Fruit fly (Drosophila melanogaster) whole organism, prepupa: Measurements from ENCODE around the gene CG13855.

Experiments used
- Blimp-1 ChIP-seq: fragments of 200-800 bp; sonication (Bioruptor generic); optimal IDR thresholded peaks from 3 replicates; lab custom pipeline; 2017; ENCODE audit warnings: missing biosample characterization, missing genetic modification characterization, mild to moderate bottlenecking, moderate library complexity, missing genetic modification reagents
- CG10631 ChIP-seq: fragments of 200-800 bp; sonication (Bioruptor generic); optimal IDR thresholded peaks from 2 replicates; lab custom pipeline; 2016; ENCODE audit warnings: missing biosample characterization, missing genetic modification characterization
- CG10669 ChIP-seq: fragments of 200-800 bp; sonication (Bioruptor generic); optimal IDR thresholded peaks from 3 replicates; lab custom pipeline; 2018; ENCODE audit warnings: missing biosample characterization, mild to moderate bottlenecking, missing genetic modification characterization, moderate library complexity
- CG11294 ChIP-seq: fragments of 200-800 bp; sonication (Bioruptor generic); IDR thresholded peaks from 2 replicates; pipeline ENCODE4 v1.3.6; 2022; ENCODE audit warnings: missing biosample characterization, missing genetic modification characterization
- CG11762 ChIP-seq: fragments of 200-800 bp; sonication (Bioruptor generic); optimal IDR thresholded peaks from 3 replicates; lab custom pipeline; 2016; ENCODE audit warnings: missing biosample characterization, missing genetic modification characterization; ENCODE audit not compliant: insufficient read depth
- CG11902 ChIP-seq: fragments of 200-800 bp; sonication (Bioruptor generic); optimal IDR thresholded peaks from 3 replicates; lab custom pipeline; 2016; ENCODE audit warnings: missing biosample characterization, missing genetic modification characterization
- CG15336 ChIP-seq: fragments of 200-800 bp; sonication (Bioruptor generic); IDR thresholded peaks from 2 replicates; pipeline ENCODE4 v1.3.6; 2022; ENCODE audit warnings: missing biosample characterization, missing genetic modification characterization
- CG1621 ChIP-seq: fragments of 200-800 bp; sonication (Bioruptor generic); optimal IDR thresholded peaks from 3 replicates; lab custom pipeline; 2018; ENCODE audit warnings: missing biosample characterization, mild to moderate bottlenecking, missing genetic modification characterization
- CG31627 ChIP-seq: fragments of 200-800 bp; sonication (Bioruptor generic); optimal IDR thresholded peaks from 3 replicates; lab custom pipeline; 2016; ENCODE audit warnings: missing biosample characterization, missing genetic modification characterization
- CG32006 ChIP-seq: fragments of 200-800 bp; sonication (Bioruptor generic); optimal IDR thresholded peaks from 3 replicates; lab custom pipeline; 2017; ENCODE audit warnings: missing biosample characterization, mild to moderate bottlenecking, missing genetic modification characterization
- CG34406 ChIP-seq: fragments of 200-800 bp; sonication (Bioruptor generic); optimal IDR thresholded peaks from 3 replicates; lab custom pipeline; 2016; ENCODE audit warnings: missing biosample characterization, missing genetic modification characterization
- CG4318 ChIP-seq: fragments of 200-800 bp; sonication (Bioruptor generic); optimal IDR thresholded peaks from 3 replicates; lab custom pipeline; 2017; ENCODE audit warnings: missing biosample characterization, mild to moderate bottlenecking, missing genetic modification characterization
- CG6163 ChIP-seq: fragments of 200-800 bp; sonication (Bioruptor generic); IDR thresholded peaks from 3 replicates; pipeline ENCODE4 v1.3.6; 2022; ENCODE audit warnings: missing biosample characterization, missing genetic modification characterization
- CG6276 ChIP-seq: fragments of 200-800 bp; sonication (Bioruptor generic); optimal IDR thresholded peaks from 2 replicates; lab custom pipeline; 2017; ENCODE audit warnings: missing biosample characterization, mild to moderate bottlenecking, missing genetic modification characterization
- CG6792 ChIP-seq: fragments of 200-800 bp; sonication (Bioruptor generic); optimal IDR thresholded peaks from 3 replicates; lab custom pipeline; 2016; ENCODE audit warnings: missing biosample characterization, missing genetic modification characterization
- CG8632 ChIP-seq: fragments of 200-800 bp; sonication (Bioruptor generic); optimal IDR thresholded peaks from 3 replicates; lab custom pipeline; 2016; ENCODE audit warnings: missing biosample characterization, missing genetic modification characterization
- Eip75B ChIP-seq: fragments of 200-800 bp; sonication (Bioruptor generic); optimal IDR thresholded peaks from 3 replicates; lab custom pipeline; 2016; ENCODE audit warnings: missing biosample characterization, missing genetic modification characterization
- Eip78C ChIP-seq: fragments of 200-800 bp; sonication (Bioruptor generic); peaks from one replicate; lab custom pipeline; 2016; ENCODE audit warnings: missing biosample characterization, missing genetic modification characterization
- Ets21C ChIP-seq: fragments of 200-800 bp; sonication (Bioruptor generic); optimal IDR thresholded peaks from 3 replicates; lab custom pipeline; 2016; ENCODE audit warnings: missing biosample characterization, missing genetic modification characterization
- Ets96B ChIP-seq: fragments of 200-800 bp; optimal IDR thresholded peaks from 2 replicates; lab custom pipeline; 2019; ENCODE audit warnings: missing biosample characterization, mild to moderate bottlenecking, missing genetic modification characterization, moderate library complexity
- Hr38 ChIP-seq: sonication (Bioruptor generic); optimal IDR thresholded peaks from 2 replicates; lab custom pipeline; 2016; ENCODE audit warnings: missing biosample characterization, missing genetic modification characterization
- Hr39 ChIP-seq: fragments of 200-800 bp; sonication (Bioruptor generic); optimal IDR thresholded peaks from 2 replicates; lab custom pipeline; 2016; ENCODE audit warnings: missing biosample characterization, missing genetic modification characterization
- Hr4 ChIP-seq: fragments of 200-800 bp; sonication (Bioruptor generic); optimal IDR thresholded peaks from 3 replicates; lab custom pipeline; 2016; ENCODE audit warnings: missing biosample characterization, missing genetic modification characterization
- OdsH ChIP-seq: fragments of 200-800 bp; sonication (Bioruptor generic); optimal IDR thresholded peaks from 3 replicates; lab custom pipeline; 2016; ENCODE audit warnings: missing biosample characterization, missing genetic modification characterization
- Smox ChIP-seq: fragments of 200-800 bp; sonication (Bioruptor generic); optimal IDR thresholded peaks from 3 replicates; lab custom pipeline; 2016; ENCODE audit warnings: missing biosample characterization, missing genetic modification characterization
- Sox102F ChIP-seq: fragments of 200-800 bp; sonication (Bioruptor generic); optimal IDR thresholded peaks from 2 replicates; lab custom pipeline; 2016; ENCODE audit warnings: missing biosample characterization, mild to moderate bottlenecking, missing genetic modification characterization
- Sox14 ChIP-seq: fragments of 200-800 bp; sonication (Bioruptor generic); optimal IDR thresholded peaks from 3 replicates; lab custom pipeline; 2016; ENCODE audit warnings: missing biosample characterization, missing genetic modification characterization
- cyc ChIP-seq: fragments of 200-800 bp; sonication (Bioruptor generic); optimal IDR thresholded peaks from 3 replicates; lab custom pipeline; 2016; ENCODE audit warnings: missing biosample characterization, missing genetic modification characterization
- dac ChIP-seq: fragments of 200-800 bp; sonication (Bioruptor generic); optimal IDR thresholded peaks from 2 replicates; lab custom pipeline; 2017; ENCODE audit warnings: missing biosample characterization, mild to moderate bottlenecking, missing genetic modification characterization
- dsx ChIP-seq: fragments of 200-800 bp; optimal IDR thresholded peaks from 3 replicates; lab custom pipeline; 2019; ENCODE audit warnings: missing biosample characterization, mild to moderate bottlenecking, missing genetic modification characterization, moderate library complexity; ENCODE audit not compliant: poor library complexity, severe bottlenecking
- eg ChIP-seq: fragments of 200-800 bp; sonication (Bioruptor generic); IDR thresholded peaks from 3 replicates; pipeline ENCODE4 v1.3.6; 2022; ENCODE audit warnings: missing biosample characterization, missing genetic modification characterization
- esn ChIP-seq: fragments of 200-800 bp; sonication (Bioruptor generic); optimal IDR thresholded peaks from 2 replicates; lab custom pipeline; 2016; ENCODE audit warnings: missing biosample characterization, mild to moderate bottlenecking, missing genetic modification characterization, moderate library complexity
- fd59A ChIP-seq: fragments of 200-800 bp; sonication (Bioruptor generic); optimal IDR thresholded peaks from 2 replicates; lab custom pipeline; 2017; ENCODE audit warnings: missing biosample characterization, mild to moderate bottlenecking, missing genetic modification characterization, missing genetic modification reagents
- fkh ChIP-seq: fragments of 200-800 bp; sonication (Bioruptor generic); optimal IDR thresholded peaks from 3 replicates; lab custom pipeline; 2017; ENCODE audit warnings: missing biosample characterization, mild to moderate bottlenecking, missing genetic modification characterization, moderate library complexity
- lz ChIP-seq: fragments of 200-800 bp; sonication (Bioruptor generic); optimal IDR thresholded peaks from 3 replicates; lab custom pipeline; 2016; ENCODE audit warnings: missing biosample characterization, missing genetic modification characterization
- net ChIP-seq: fragments of 200-800 bp; sonication (Bioruptor generic); optimal IDR thresholded peaks from 3 replicates; lab custom pipeline; 2016; ENCODE audit warnings: missing biosample characterization, missing genetic modification characterization
- pdm3 ChIP-seq: fragments of 200-800 bp; sonication (Bioruptor generic); optimal IDR thresholded peaks from 3 replicates; lab custom pipeline; 2016; ENCODE audit warnings: missing biosample characterization, missing genetic modification characterization
- salr ChIP-seq, 2 experiments: fragments of 200-800 bp; sonication (Bioruptor generic); optimal IDR thresholded peaks; 3 replicates each; lab custom pipeline; 2016 to 2018; ENCODE audit warnings: missing biosample characterization in 2 of 2, missing genetic modification characterization in 2 of 2, mild to moderate bottlenecking in 1 of 2
- svp ChIP-seq: fragments of 200-800 bp; sonication (Bioruptor generic); peaks from one replicate; lab custom pipeline; 2016; ENCODE audit warnings: missing biosample characterization, missing genetic modification characterization
- topi ChIP-seq: fragments of 200-800 bp; sonication (Bioruptor generic); optimal IDR thresholded peaks from 3 replicates; lab custom pipeline; 2016; ENCODE audit warnings: missing biosample characterization, missing genetic modification characterization
- vri ChIP-seq: fragments of 200-800 bp; sonication (Bioruptor generic); optimal IDR thresholded peaks from 3 replicates; lab custom pipeline; 2016; ENCODE audit warnings: missing biosample characterization, mild to moderate bottlenecking, missing genetic modification characterization

Gene CG13855

DNA sequence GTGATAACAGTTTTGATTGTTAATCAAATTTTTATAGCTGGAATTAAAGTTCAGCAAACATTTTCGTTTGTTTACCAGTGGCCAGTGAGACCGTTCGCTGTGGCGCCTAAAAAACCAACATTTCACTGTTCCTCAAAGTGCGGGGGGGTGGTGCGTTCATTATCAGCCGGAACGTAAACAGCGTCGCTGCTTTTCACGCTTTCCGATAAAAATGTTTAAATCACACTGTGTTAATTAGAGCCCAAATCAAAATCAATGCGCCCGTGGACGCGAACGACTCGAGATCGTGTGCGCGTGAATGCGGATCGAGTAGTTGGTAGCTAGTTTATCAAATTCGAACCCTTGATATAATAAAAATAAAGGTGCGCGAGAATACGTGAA, 42.1 kb downstream of the CG13855 start, which contains the start of gene CG34376 (continued):
- TF ChIP-seq fkh = peak; percentile 100
- TF ChIP-seq CG32006 = peak; percentile 55
- TF ChIP-seq CG34406 (GFP tag; lab: Kevin White, UChicago) = peak; percentile 13
- TF ChIP-seq cyc = no peak
- peak; percentile 27 for TF ChIP-seq CG4318 (GFP tag; lab: Kevin White, UChicago)
- TF ChIP-seq CG11902 = no peak
- TF ChIP-seq dsx (GFP tag; lab: Kevin White, UChicago) = no peak
- no peak for TF ChIP-seq Eip75B (GFP tag; lab: Kevin White, UChicago)
- no peak for TF ChIP-seq lz (GFP tag; lab: Kevin White, UChicago)
- no peak for TF ChIP-seq pdm3 (GFP tag; lab: Kevin White, UChicago)
- peak; percentile 83 for TF ChIP-seq eg (GFP tag; lab: Robert Waterston, UW)
- no peak for TF ChIP-seq OdsH (GFP tag; lab: Kevin White, UChicago)

DNA sequence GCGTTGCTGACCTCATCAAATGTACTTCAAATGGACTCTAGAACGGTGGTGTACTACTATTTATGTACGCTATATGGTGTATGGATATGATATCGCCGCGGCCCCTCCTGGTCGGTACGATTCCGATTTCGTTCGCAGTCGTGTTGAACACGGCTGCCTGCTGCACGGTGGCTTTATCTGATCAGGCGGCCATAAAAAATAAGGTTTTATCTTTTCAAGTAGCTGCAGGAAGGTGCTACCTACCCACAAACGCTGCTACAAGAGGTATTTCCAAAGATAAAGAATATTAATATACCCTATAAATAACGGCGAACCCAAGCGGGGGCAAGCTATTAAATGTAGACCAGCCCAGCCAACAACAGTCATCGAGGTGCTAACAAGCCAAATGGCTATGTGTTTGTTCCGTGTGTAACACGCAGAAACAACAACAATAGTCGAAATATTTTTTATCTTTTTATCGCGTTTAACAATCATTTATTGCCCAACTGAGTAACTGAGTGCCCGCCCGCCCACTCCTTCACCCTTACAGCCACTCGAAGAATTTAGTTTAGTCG, 44.2 kb downstream of the CG13855 start:
- TF ChIP-seq Hr38 = no peak
- peak; percentile 15 for TF ChIP-seq fkh

DNA sequence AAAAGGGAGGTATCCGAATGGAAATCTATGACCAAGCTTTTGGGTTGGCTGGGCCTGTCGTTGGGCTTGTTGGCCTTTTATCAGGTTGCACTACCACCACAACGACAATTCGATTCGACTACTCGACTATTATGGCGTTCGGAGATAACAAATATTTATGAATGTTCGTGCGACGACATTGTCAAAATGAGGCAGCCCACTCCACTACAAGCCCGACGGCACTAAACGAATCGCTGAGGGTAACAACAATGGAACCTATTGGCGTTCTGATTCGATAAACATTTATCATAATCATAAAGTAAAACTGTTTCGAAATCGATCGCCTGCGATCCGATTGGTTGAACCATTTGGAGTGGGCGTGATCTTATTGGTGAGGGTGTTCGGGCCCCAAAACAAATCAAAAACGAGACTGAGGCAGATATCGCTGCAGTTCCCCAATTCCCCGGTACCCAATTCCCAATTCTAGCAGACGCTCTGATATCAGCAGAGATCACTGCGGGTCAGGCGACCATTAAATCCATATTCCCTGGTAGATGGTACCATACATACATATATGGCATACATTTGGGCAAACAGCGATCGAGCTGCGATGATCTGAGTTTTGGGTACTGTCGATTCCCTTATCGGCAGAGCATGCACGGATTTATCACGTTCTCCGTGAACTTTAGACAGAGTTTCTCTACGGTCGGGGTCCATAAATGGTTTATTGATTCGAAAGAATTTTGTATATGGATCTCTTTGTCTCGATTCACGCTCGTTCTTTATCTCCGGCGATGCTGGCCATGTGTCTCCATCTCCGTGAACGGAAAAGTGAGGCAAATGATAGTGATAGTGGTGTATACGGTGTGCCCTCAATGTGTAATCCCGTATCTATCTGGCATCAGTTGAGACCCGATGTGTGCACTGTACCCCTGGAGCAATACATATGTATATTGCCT, 48.9 kb downstream of the CG13855 start:
- TF ChIP-seq Ets96B (tag; lab: Kevin White, UChicago) (no peak), svp (GFP tag; lab: Kevin White, UChicago) (peak; percentile 98)

DNA sequence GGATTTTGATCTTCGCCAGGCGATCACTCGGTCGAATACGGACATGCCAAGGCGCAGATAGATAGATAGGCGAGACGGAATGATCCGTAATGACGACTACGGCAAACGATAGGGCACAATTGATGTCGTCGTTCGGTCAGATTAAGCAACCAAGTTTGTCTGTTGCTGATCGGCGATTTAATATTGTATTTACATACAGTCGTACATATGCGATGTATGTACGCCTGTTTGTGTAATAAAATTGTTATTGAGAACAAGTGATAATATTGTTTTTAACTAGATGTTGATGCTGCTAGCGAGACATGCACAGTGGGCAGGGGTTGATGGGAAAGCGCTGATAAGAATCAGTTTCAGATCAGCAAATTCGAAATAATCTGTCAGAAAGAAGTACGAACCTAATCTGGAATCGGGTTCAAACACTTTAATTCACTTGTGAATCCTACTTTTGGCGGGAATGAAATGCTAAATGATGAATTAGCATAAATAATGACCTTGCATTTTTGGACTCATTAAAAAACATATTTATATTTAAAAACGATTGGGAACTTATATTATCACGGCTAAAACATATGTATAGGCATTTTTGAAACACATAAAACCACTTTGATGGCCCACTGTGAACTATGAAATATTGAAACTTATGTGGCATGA, 49.7 kb downstream of the CG13855 start:
- peak; percentile 81 for TF ChIP-seq svp (GFP tag; lab: Kevin White, UChicago)
- TF ChIP-seq salr (GFP tag; optimal IDR thresholded peaks at IDR 0.05; lab: Kevin White, UChicago) = no peak
- TF ChIP-seq CG31627 (GFP tag; lab: Kevin White, UChicago) = no peak
- peak; percentile 88 for TF ChIP-seq Eip78C (GFP tag; lab: Kevin White, UChicago)
- TF ChIP-seq net (GFP tag; lab: Kevin White, UChicago) = peak; percentile 26
- peak; percentile 2 for TF ChIP-seq topi
- TF ChIP-seq Sox102F (GFP tag; lab: Kevin White, UChicago) = no peak
- 0 out of 3 replicates have a peak, but pooled peaks have one; percentile 13 for TF ChIP-seq eg (GFP tag; lab: Robert Waterston, UW)
- peak; percentile 53 for TF ChIP-seq CG10669 (GFP tag; lab: Kevin White, UChicago)
- TF ChIP-seq dsx (GFP tag; lab: Kevin White, UChicago) = no peak
- peak; percentile 16 for TF ChIP-seq fd59A (GFP tag; lab: Kevin White, UChicago)
- TF ChIP-seq CG6276 = peak; percentile 27
- TF ChIP-seq Ets21C (GFP tag; lab: Kevin White, UChicago) = no peak
- TF ChIP-seq Smox (GFP tag; lab: Kevin White, UChicago) = no peak
- TF ChIP-seq CG8632 (GFP tag; lab: Kevin White, UChicago) = peak; percentile 29
- TF ChIP-seq Blimp-1 = no peak
- TF ChIP-seq esn = peak; percentile 20
- peak; percentile 38 for TF ChIP-seq CG6792 (GFP tag; lab: Kevin White, UChicago)
- peak; percentile 18 for TF ChIP-seq CG1621 (tag; lab: Kevin White, UChicago)
- peak; percentile 20 for TF ChIP-seq CG10631 (GFP tag; lab: Kevin White, UChicago)
- TF ChIP-seq CG4318 (GFP tag; lab: Kevin White, UChicago) = no peak
- no peak for TF ChIP-seq OdsH (GFP tag; lab: Kevin White, UChicago)
- no peak for TF ChIP-seq Hr4 (GFP tag; lab: Kevin White, UChicago)
- no peak for TF ChIP-seq Hr39 (GFP tag; lab: Kevin White, UChicago)
- TF ChIP-seq lz (GFP tag; lab: Kevin White, UChicago) = peak; percentile 9
- TF ChIP-seq CG11294 (GFP tag; lab: Robert Waterston, UW) = no peak; the same call in 1 of the 2 replicates
- no peak for TF ChIP-seq fkh
- TF ChIP-seq CG6163 (GFP tag; lab: Robert Waterston, UW) = no peak
- no peak for TF ChIP-seq vri (GFP tag; lab: Kevin White, UChicago)
- TF ChIP-seq Sox14 (GFP tag; lab: Kevin White, UChicago) = peak; percentile 32
- TF ChIP-seq Eip75B (GFP tag; lab: Kevin White, UChicago) = peak; percentile 52
- peak; percentile 37 for TF ChIP-seq CG11762
- no peak for TF ChIP-seq CG15336 (GFP tag; lab: Robert Waterston, UW)
- peak; percentile 34 for TF ChIP-seq pdm3 (GFP tag; lab: Kevin White, UChicago)
- TF ChIP-seq dac (GFP tag; lab: Kevin White, UChicago) = no peak
